Worm (Caenorhabditis elegans) whole organism, L4/young adult: ENCODE measurements around the gene B0554.4.

Experiments used
- W03F9.2 ChIP-seq: fragments of 150-350 bp; optimal IDR thresholded peaks from 2 replicates; lab custom pipeline; 2014; ENCODE audit warnings: missing biosample characterization, missing genetic modification characterization
- dao-5 ChIP-seq: sonication (generic microtip); optimal IDR thresholded peaks from 2 replicates; lab custom pipeline; 2016; ENCODE audit warnings: missing genotype, missing genetic modification characterization, moderate library complexity, missing compliant biosample characterization
- him-1 ChIP-seq: sonication (generic microtip); optimal IDR thresholded peaks from 2 replicates; lab custom pipeline; 2016; ENCODE audit warnings: missing genotype, missing genetic modification reagents, missing genetic modification characterization, missing compliant biosample characterization

Gene B0554.4

ce11 chrV:428844-429243, at the start of gene B0554.4:
Gene B0554.4, plus strand, starts transcription at chrV:429144.
- no peak for TF ChIP-seq dao-5 (tag; lab: Kevin White, UChicago)
- no peak for TF ChIP-seq W03F9.2
- TF ChIP-seq him-1 (tag; lab: Kevin White, UChicago): no peak

ce11 chrV:380186-380585, 48.8 kb upstream of the B0554.4 start, which contains the start of gene mltn-8:
Gene mltn-8, minus strand, starts transcription at chrV:380286.
- TF ChIP-seq dao-5 (tag; lab: Kevin White, UChicago) (no peak), W03F9.2 (no peak), him-1 (tag; lab: Kevin White, UChicago) (no peak)

- TF ChIP-seq him-1 (tag; lab: Kevin White, UChicago) (no peak), W03F9.2 (no peak), dao-5 (tag; lab: Kevin White, UChicago) (no peak)
These were observed 47.6 kb upstream of the B0554.4 start, which contains the start of gene ZK6.8 for ce11 chrV:381227-381950. Gene ZK6.8, plus strand, starts transcription at chrV:381908.

- TF ChIP-seq dao-5 (tag; lab: Kevin White, UChicago): no peak
- no peak for TF ChIP-seq W03F9.2
- no peak for TF ChIP-seq him-1 (tag; lab: Kevin White, UChicago)
These were observed 44.4 kb upstream of the B0554.4 start for ce11 chrV:384511-384910.

- TF ChIP-seq him-1 (tag; lab: Kevin White, UChicago) (no peak), dao-5 (tag; lab: Kevin White, UChicago) (no peak), W03F9.2 (no peak)
These were observed 43.5 kb upstream of the B0554.4 start, which contains the start of gene lipl-5 for ce11 chrV:385488-385887. Gene lipl-5, plus strand, starts transcription at chrV:385746.

ce11 chrV:388397-388796, 40.5 kb upstream of the B0554.4 start, which contains the start of gene ZK6.6:
Gene ZK6.6, plus strand, starts transcription at chrV:388697.
- TF ChIP-seq W03F9.2 (no peak), dao-5 (tag; lab: Kevin White, UChicago) (no peak), him-1 (tag; lab: Kevin White, UChicago) (no peak)

- TF ChIP-seq dao-5 (tag; lab: Kevin White, UChicago) (no peak), W03F9.2 (no peak), him-1 (tag; lab: Kevin White, UChicago) (no peak)
These were observed 36.7 kb upstream of the B0554.4 start, which contains the start of gene nhr-254 for ce11 chrV:392199-392678. Gene nhr-254, plus strand, starts transcription at chrV:392628.

ce11 chrV:396309-396708, 32.6 kb upstream of the B0554.4 start, which contains the start of gene nhr-253:
Gene nhr-253, plus strand, starts transcription at chrV:396593.
- no peak for TF ChIP-seq dao-5 (tag; lab: Kevin White, UChicago)
- TF ChIP-seq W03F9.2: no peak
- no peak for TF ChIP-seq him-1 (tag; lab: Kevin White, UChicago)

ce11 chrV:399721-400120, 29.2 kb upstream of the B0554.4 start, which contains the start of gene scl-27:
Gene scl-27, plus strand, starts transcription at chrV:400021.
- TF ChIP-seq W03F9.2: no peak
- TF ChIP-seq dao-5 (tag; lab: Kevin White, UChicago): no peak
- TF ChIP-seq him-1 (tag; lab: Kevin White, UChicago): no peak

- TF ChIP-seq W03F9.2: no peak
- TF ChIP-seq dao-5 (tag; lab: Kevin White, UChicago): no peak
- no peak for TF ChIP-seq him-1 (tag; lab: Kevin White, UChicago)
These were observed 25.9 kb upstream of the B0554.4 start, which contains the start of gene srh-62 for ce11 chrV:403028-403427. Gene srh-62, minus strand, starts transcription at chrV:403128.

ce11 chrV:404210-404669, 24.7 kb upstream of the B0554.4 start, which contains the start of gene nhr-252:
Gene nhr-252, plus strand, starts transcription at chrV:404619.
- TF ChIP-seq him-1 (tag; lab: Kevin White, UChicago) (no peak), W03F9.2 (no peak), dao-5 (tag; lab: Kevin White, UChicago) (no peak)

ce11 chrV:412820-413219, 16.1 kb upstream of the B0554.4 start:
- TF ChIP-seq dao-5 (tag; lab: Kevin White, UChicago) (no peak), him-1 (tag; lab: Kevin White, UChicago) (no peak), W03F9.2 (no peak)

ce11 chrV:414630-415029, 14.3 kb upstream of the B0554.4 start, which contains the start of gene dod-19:
Gene dod-19, minus strand, starts transcription at chrV:414759.
- TF ChIP-seq him-1 (tag; lab: Kevin White, UChicago): no peak
- TF ChIP-seq W03F9.2: no peak
- TF ChIP-seq dao-5 (tag; lab: Kevin White, UChicago): no peak

- TF ChIP-seq dao-5 (tag; lab: Kevin White, UChicago) (no peak), W03F9.2 (no peak), him-1 (tag; lab: Kevin White, UChicago) (no peak)
These were observed 13.9 kb upstream of the B0554.4 start for ce11 chrV:415072-415471.
